Fruit fly (Drosophila melanogaster): ENCODE measurements around the gene CG2217.

DNA sequence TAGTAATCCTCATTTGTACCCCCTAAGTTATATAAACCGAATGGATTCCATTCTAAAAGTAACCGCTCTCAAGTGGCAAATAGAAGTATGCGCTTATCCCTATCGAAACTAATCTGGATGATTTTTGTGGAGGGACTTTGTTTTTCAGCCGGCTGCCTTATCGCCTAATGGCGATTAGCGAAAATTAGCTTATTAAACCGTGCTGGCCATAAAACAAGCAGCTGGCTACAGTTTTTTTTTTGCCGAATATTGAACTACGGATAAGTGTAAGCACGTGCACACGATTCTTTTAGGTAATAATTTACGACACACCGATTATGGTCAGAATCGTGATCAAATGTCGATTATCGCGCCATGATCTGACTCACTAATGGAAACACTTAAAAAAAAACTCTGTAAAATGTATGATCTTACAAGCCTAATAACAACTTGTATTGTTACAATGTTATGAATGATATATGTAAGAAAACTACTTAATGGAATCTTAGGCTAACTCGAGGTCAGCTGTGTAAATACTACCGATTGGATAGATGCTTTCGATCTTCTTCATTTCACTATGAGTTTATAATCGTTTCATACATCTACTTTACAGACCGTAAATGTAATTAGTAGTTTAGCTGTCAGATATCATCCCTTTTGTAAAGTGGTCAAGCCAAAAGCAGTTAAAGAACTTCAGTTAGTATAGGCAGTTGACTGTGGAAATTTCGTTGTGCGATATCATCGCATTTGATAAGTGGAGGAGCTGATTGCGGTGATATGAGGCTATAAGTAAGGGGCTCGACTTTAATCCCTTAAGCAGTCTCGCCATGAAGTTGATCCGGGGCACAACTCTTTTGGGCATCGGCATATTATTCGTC, 8.7 kb upstream of the CG2217 start, which contains the start of gene CG15534:
- TF ChIP-seq psq (GFP tag; optimal IDR thresholded peaks at IDR 0.05) = no peak
- no peak for TF ChIP-seq usp (GFP tag; optimal IDR thresholded peaks at IDR 0.05)
- TF ChIP-seq Hr83 (GFP tag; optimal IDR thresholded peaks at IDR 0.05; ENCODE audit: poor library complexity, severe bottlenecking) = no peak
- TF ChIP-seq pan (optimal IDR thresholded peaks at IDR 0.05) = no peak
- no peak for TF ChIP-seq Hr78 (GFP tag; optimal IDR thresholded peaks at IDR 0.05)
- no peak for TF ChIP-seq Sp1 (GFP tag; optimal IDR thresholded peaks at IDR 0.05)
- TF ChIP-seq dmrt93B (GFP tag; optimal IDR thresholded peaks at IDR 0.05) = no peak
- no peak for TF ChIP-seq rgr (GFP tag; optimal IDR thresholded peaks at IDR 0.05)
- no peak for TF ChIP-seq br (GFP tag; optimal IDR thresholded peaks at IDR 0.05)
- TF ChIP-seq fru (GFP tag; optimal IDR thresholded peaks at IDR 0.05) = no peak
- TF ChIP-seq foxo (GFP tag; optimal IDR thresholded peaks at IDR 0.05) = no peak
- TF ChIP-seq Rel (GFP tag; optimal IDR thresholded peaks at IDR 0.05) = no peak
- peak; percentile 30 for TF ChIP-seq Rel (tag; optimal IDR thresholded peaks at IDR 0.05)
- TF ChIP-seq HLH106 (tag; optimal IDR thresholded peaks at IDR 0.05) = no peak

Data from whole organism, wandering third instar larva.